Fruit fly (Drosophila melanogaster) whole organism, pupa: ENCODE measurements around the gene CG7542.

Source experiments
- CG10348 ChIP-seq: fragments of 200-800 bp; sonication (Bioruptor generic); IDR thresholded peaks from 2 replicates; pipeline ENCODE4 v1.3.6; 2022; ENCODE audit warnings: missing biosample characterization, missing genetic modification characterization
- CG12605 ChIP-seq: fragments of 200-800 bp; sonication (Bioruptor generic); IDR thresholded peaks from 2 replicates; pipeline ENCODE4 v1.3.6; 2022; ENCODE audit warnings: missing biosample characterization, missing genetic modification characterization
- CG13204 ChIP-seq: fragments of 200-800 bp; sonication (Bioruptor generic); optimal IDR thresholded peaks from 2 replicates; lab custom pipeline; 2018; ENCODE audit warnings: missing biosample characterization, mild to moderate bottlenecking, missing genetic modification characterization, moderate library complexity
- CG14655 ChIP-seq: fragments of 200-800 bp; sonication (Bioruptor generic); optimal IDR thresholded peaks from 3 replicates; lab custom pipeline; 2017; ENCODE audit warnings: mild to moderate bottlenecking, missing biosample characterization, missing genetic modification reagents, missing genetic modification characterization
- CG15710 ChIP-seq: fragments of 200-800 bp; sonication (Bioruptor generic); optimal IDR thresholded peaks from 2 replicates; lab custom pipeline; 2018; ENCODE audit warnings: missing biosample characterization, mild to moderate bottlenecking, missing genetic modification characterization, moderate library complexity
- CG17806 ChIP-seq: fragments of 200-800 bp; sonication (Bioruptor generic); optimal IDR thresholded peaks from 2 replicates; lab custom pipeline; 2018; ENCODE audit warnings: missing biosample characterization, mild to moderate bottlenecking, missing genetic modification characterization, moderate library complexity
- CG32121 ChIP-seq: fragments of 200-800 bp; sonication (Bioruptor generic); IDR thresholded peaks from 2 replicates; pipeline ENCODE4 v1.3.6; 2022; ENCODE audit warnings: missing biosample characterization, missing genetic modification characterization
- CG34367 ChIP-seq: fragments of 200-800 bp; sonication (Bioruptor generic); optimal IDR thresholded peaks from 2 replicates; lab custom pipeline; 2018; ENCODE audit warnings: missing biosample characterization, mild to moderate bottlenecking, missing genetic modification characterization
- CG4496 ChIP-seq: fragments of 200-800 bp; sonication (Bioruptor generic); IDR thresholded peaks from 3 replicates; pipeline ENCODE4 v1.3.6; 2022; ENCODE audit warnings: missing biosample characterization, missing genetic modification characterization
- CG8159 ChIP-seq: fragments of 200-800 bp; sonication (Bioruptor generic); optimal IDR thresholded peaks from 3 replicates; lab custom pipeline; 2018; ENCODE audit warnings: missing biosample characterization, mild to moderate bottlenecking, missing genetic modification characterization, moderate library complexity
- CG8301 ChIP-seq: fragments of 200-800 bp; sonication (Bioruptor generic); optimal IDR thresholded peaks from 2 replicates; lab custom pipeline; 2018; ENCODE audit warnings: missing biosample characterization, mild to moderate bottlenecking, missing genetic modification characterization
- CG9948 ChIP-seq: fragments of 200-800 bp; sonication (Bioruptor generic); optimal IDR thresholded peaks from 2 replicates; lab custom pipeline; 2018; ENCODE audit warnings: missing biosample characterization, mild to moderate bottlenecking, missing genetic modification characterization, moderate library complexity
- D1 ChIP-seq: fragments of 200-800 bp; sonication (Bioruptor generic); optimal IDR thresholded peaks from 2 replicates; lab custom pipeline; 2018; ENCODE audit warnings: missing biosample characterization, mild to moderate bottlenecking, missing genetic modification characterization, moderate library complexity
- EcR ChIP-seq: fragments of 200-800 bp; sonication (Bioruptor generic); optimal IDR thresholded peaks from 3 replicates; lab custom pipeline; 2019; ENCODE audit warnings: missing biosample characterization, missing genetic modification characterization, mild to moderate bottlenecking, moderate library complexity, missing genetic modification reagents
- Ets98B ChIP-seq: fragments of 200-800 bp; sonication (Bioruptor generic); IDR thresholded peaks from 2 replicates; pipeline ENCODE4 v1.3.6; 2022; ENCODE audit warnings: missing biosample characterization, missing genetic modification characterization
- Pif1A ChIP-seq: fragments of 200-800 bp; sonication (Bioruptor generic); optimal IDR thresholded peaks from 3 replicates; lab custom pipeline; 2016; ENCODE audit warnings: missing biosample characterization, missing genetic modification characterization
- Pif1B ChIP-seq: fragments of 200-800 bp; sonication (Bioruptor generic); optimal IDR thresholded peaks from 3 replicates; lab custom pipeline; 2016; ENCODE audit warnings: missing biosample characterization, missing genetic modification characterization
- Snoo ChIP-seq: fragments of 200-800 bp; sonication (Bioruptor generic); optimal IDR thresholded peaks from 3 replicates; lab custom pipeline; 2017; ENCODE audit warnings: missing biosample characterization, mild to moderate bottlenecking, missing genetic modification characterization, inconsistent platforms
- fd96Ca ChIP-seq: fragments of 200-800 bp; sonication (Bioruptor generic); IDR thresholded peaks from 3 replicates; pipeline ENCODE4 v1.3.6; 2022; ENCODE audit warnings: missing biosample characterization, missing genetic modification characterization
- gl ChIP-seq: fragments of 200-800 bp; sonication (Bioruptor generic); optimal IDR thresholded peaks from 2 replicates; lab custom pipeline; 2018; ENCODE audit warnings: missing biosample characterization, mild to moderate bottlenecking, missing genetic modification characterization

Gene CG7542

dm6 chr3L:17549049-17549876 is at the start of gene CG7542, which contains the start of gene Jon74E:
Gene CG7542, plus strand, starts transcription at chr3L:17549826.
Gene Jon74E, minus strand, starts transcription at chr3L:17549127.
- TF ChIP-seq CG34367 (tag; lab: Kevin White, UChicago): no peak
- TF ChIP-seq Pif1B (GFP tag; lab: Kevin White, UChicago): no peak
- no peak for TF ChIP-seq EcR (GFP tag; lab: Kevin White, UChicago)
- TF ChIP-seq fd96Ca (GFP tag; lab: Robert Waterston, UW): no peak
- no peak for TF ChIP-seq CG9948 (tag; lab: Kevin White, UChicago)
- no peak for TF ChIP-seq D1 (tag; lab: Kevin White, UChicago)
- TF ChIP-seq CG15710 (tag; lab: Kevin White, UChicago): no peak
- no peak for TF ChIP-seq Pif1A (GFP tag; lab: Kevin White, UChicago)
- TF ChIP-seq CG10348 (GFP tag; lab: Robert Waterston, UW): no peak
- TF ChIP-seq Snoo (tag; lab: Kevin White, UChicago): no peak
- TF ChIP-seq CG4496: no peak
- no peak for TF ChIP-seq CG17806
- TF ChIP-seq gl (tag; lab: Kevin White, UChicago): no peak
- no peak for TF ChIP-seq CG13204 (GFP tag; lab: Kevin White, UChicago)
- TF ChIP-seq CG8301 (tag; lab: Kevin White, UChicago): no peak
- no peak for TF ChIP-seq Ets98B (GFP tag; lab: Robert Waterston, UW)
- TF ChIP-seq CG8159 (tag; lab: Kevin White, UChicago): no peak
- TF ChIP-seq CG14655 (GFP tag; lab: Kevin White, UChicago): no peak
- TF ChIP-seq CG12605: no peak

dm6 chr3L:17500315-17500985 is 49.2 kb upstream of the CG7542 start:
- TF ChIP-seq CG12605 (no peak; the same call in none of the 2 replicates), Ets98B (GFP tag; lab: Robert Waterston, UW) (peak; percentile 54; the same call in 1 of the 2 replicates), Pif1B (GFP tag; lab: Kevin White, UChicago) (peak; percentile 19), D1 (tag; lab: Kevin White, UChicago) (no peak), EcR (GFP tag; lab: Kevin White, UChicago) (peak; percentile 98), CG4496 (peak; percentile 44; the same call in 2 of the 3 replicates), CG32121 (GFP tag; lab: Robert Waterston, UW) (peak; percentile 42; the same call in 1 of the 2 replicates), CG10348 (GFP tag; lab: Robert Waterston, UW) (no peak), Pif1A (GFP tag; lab: Kevin White, UChicago) (peak; percentile 20), CG17806 (peak; percentile 12), CG9948 (tag; lab: Kevin White, UChicago) (no peak), CG13204 (GFP tag; lab: Kevin White, UChicago) (peak; percentile 82), gl (tag; lab: Kevin White, UChicago) (peak; percentile 5), fd96Ca (GFP tag; lab: Robert Waterston, UW) (peak; percentile 61; the same call in 1 of the 3 replicates), CG14655 (GFP tag; lab: Kevin White, UChicago) (peak; percentile 38), CG8301 (tag; lab: Kevin White, UChicago) (peak; percentile 22), CG8159 (tag; lab: Kevin White, UChicago) (no peak), CG15710 (tag; lab: Kevin White, UChicago) (peak; percentile 24)

dm6 chr3L:17502235-17502634 is 47.4 kb upstream of the CG7542 start:
- TF ChIP-seq fd96Ca (GFP tag; lab: Robert Waterston, UW) (peak; percentile 59; the same call in 1 of the 3 replicates), CG9948 (tag; lab: Kevin White, UChicago) (no peak), Ets98B (GFP tag; lab: Robert Waterston, UW) (peak; percentile 31; the same call in 1 of the 2 replicates), CG17806 (peak; percentile 8), CG8159 (tag; lab: Kevin White, UChicago) (peak; percentile 7), Pif1B (GFP tag; lab: Kevin White, UChicago) (peak; percentile 66), Pif1A (GFP tag; lab: Kevin White, UChicago) (peak; percentile 75), D1 (tag; lab: Kevin White, UChicago) (no peak), gl (tag; lab: Kevin White, UChicago) (no peak), Snoo (tag; lab: Kevin White, UChicago) (peak; percentile 73), CG14655 (GFP tag; lab: Kevin White, UChicago) (peak; percentile 44), CG12605 (no peak), CG32121 (GFP tag; lab: Robert Waterston, UW) (peak; percentile 45; the same call in 1 of the 2 replicates), CG13204 (GFP tag; lab: Kevin White, UChicago) (no peak), CG4496 (peak; percentile 75)

dm6 chr3L:17504538-17504937 is 45.1 kb upstream of the CG7542 start:
- TF ChIP-seq CG10348 (GFP tag; lab: Robert Waterston, UW) (no peak), CG8301 (tag; lab: Kevin White, UChicago) (peak; percentile 65), gl (tag; lab: Kevin White, UChicago) (no peak), Ets98B (GFP tag; lab: Robert Waterston, UW) (peak; percentile 57; the same call in 1 of the 2 replicates), CG15710 (tag; lab: Kevin White, UChicago) (no peak), CG9948 (tag; lab: Kevin White, UChicago) (peak; percentile 14), Pif1B (GFP tag; lab: Kevin White, UChicago) (peak; percentile 8), D1 (tag; lab: Kevin White, UChicago) (no peak), CG14655 (GFP tag; lab: Kevin White, UChicago) (peak; percentile 81), CG32121 (GFP tag; lab: Robert Waterston, UW) (0 out of 2 replicates have a peak, but pooled peaks have one; percentile 27), CG4496 (peak; percentile 19; the same call in 1 of the 3 replicates)
